Fruit fly (Drosophila melanogaster): ENCODE measurements around the gene CG10345.

DNA sequence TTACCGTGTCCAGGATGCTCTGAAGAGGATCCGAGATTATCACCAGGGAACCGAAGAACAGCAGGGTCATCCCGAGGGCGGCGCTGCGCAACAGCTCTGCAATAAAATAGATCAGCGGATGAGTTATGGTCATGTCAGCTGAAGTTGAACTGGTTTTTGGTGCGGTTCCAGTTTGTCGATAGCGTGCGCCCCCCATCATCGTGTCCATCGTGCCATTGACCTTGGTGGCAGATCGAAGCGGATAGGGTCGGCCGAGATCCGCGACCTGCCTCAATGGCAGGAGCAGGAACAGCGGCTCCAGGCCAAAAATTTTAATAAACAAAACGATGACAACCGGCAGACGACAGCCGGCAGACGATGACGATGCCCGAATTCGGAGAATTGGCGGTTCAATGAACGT, 5.0 kb downstream of the CG10345 start:
- TF ChIP-seq CG6808 (GFP tag; optimal IDR thresholded peaks at IDR 0.05) = no peak
- TF ChIP-seq vri (GFP tag; optimal IDR thresholded peaks at IDR 0.05) = no peak
- no peak for TF ChIP-seq Ets96B (tag; optimal IDR thresholded peaks at IDR 0.05)
- TF ChIP-seq cyc (GFP tag; optimal IDR thresholded peaks at IDR 0.05) = no peak
- no peak for TF ChIP-seq CG7368 (GFP tag; optimal IDR thresholded peaks at IDR 0.05)
- TF ChIP-seq CG9139 (GFP tag; optimal IDR thresholded peaks at IDR 0.05) = no peak
- no peak for TF ChIP-seq svp (GFP tag)
- TF ChIP-seq spab (GFP tag; optimal IDR thresholded peaks at IDR 0.05) = no peak
- no peak for TF ChIP-seq CG11762 (GFP tag; optimal IDR thresholded peaks at IDR 0.05; ENCODE audit: insufficient read depth)
- TF ChIP-seq OdsH (GFP tag; optimal IDR thresholded peaks at IDR 0.05) = no peak
- TF ChIP-seq Smox (GFP tag; optimal IDR thresholded peaks at IDR 0.05) = no peak
- no peak for TF ChIP-seq CG1621 (tag; optimal IDR thresholded peaks at IDR 0.05)
- no peak for TF ChIP-seq Lpt (GFP tag; optimal IDR thresholded peaks at IDR 0.05)
